Worm (Caenorhabditis elegans) whole organism, young adult: Measurements from ENCODE around the gene pes-10.

Experiments
- B0035.1 ChIP-seq: sonication (generic microtip); optimal IDR thresholded peaks from 2 replicates; lab custom pipeline; 2016; ENCODE audit warnings: missing genetic modification characterization, mild to moderate bottlenecking, missing compliant biosample characterization, missing genotype, missing genetic modification reagents
- B0261.1 ChIP-seq: sonication (generic microtip); optimal IDR thresholded peaks from 2 replicates; lab custom pipeline; 2016; ENCODE audit warnings: mild to moderate bottlenecking, missing genetic modification characterization, moderate library complexity, missing compliant biosample characterization
- D2030.7 ChIP-seq: fragments of 200-800 bp; sonication (Bioruptor generic); IDR thresholded peaks from 2 replicates; pipeline ENCODE4 v1.3.6; 2022; ENCODE audit warnings: missing genetic modification reagents, missing genetic modification characterization, missing compliant biosample characterization
- F33H1.4 ChIP-seq: fragments of 200-800 bp; sonication (Bioruptor generic); IDR thresholded peaks from 2 replicates; pipeline ENCODE4 v1.3.6; 2022; ENCODE audit warnings: missing genetic modification reagents, missing genetic modification characterization, missing compliant biosample characterization
- F37B4.10 ChIP-seq: fragments of 200-800 bp; sonication (Bioruptor generic); IDR thresholded peaks from 2 replicates; pipeline ENCODE4 v1.3.6; 2022; ENCODE audit warnings: missing genetic modification characterization, missing compliant biosample characterization
- F39B2.1 ChIP-seq: fragments of 200-800 bp; sonication (Bioruptor generic); IDR thresholded peaks from 2 replicates; pipeline ENCODE4 v1.3.6; 2022; ENCODE audit warnings: missing genetic modification reagents, missing genetic modification characterization, missing compliant biosample characterization
- F49E8.2 ChIP-seq: sonication (generic microtip); optimal IDR thresholded peaks from 3 replicates; lab custom pipeline; 2017; ENCODE audit warnings: missing genetic modification characterization, mild to moderate bottlenecking, missing compliant biosample characterization, antibody characterized with exemption, moderate library complexity; ENCODE audit not compliant: insufficient read depth
- F55B11.4 ChIP-seq: sonication (generic microtip); optimal IDR thresholded peaks from 2 replicates; lab custom pipeline; 2016; ENCODE audit warnings: missing compliant biosample characterization, missing genetic modification characterization, borderline replicate concordance; ENCODE audit not compliant: insufficient read depth
- K12H6.12 ChIP-seq: fragments of 200-800 bp; sonication (Bioruptor generic); optimal IDR thresholded peaks from 2 replicates; lab custom pipeline; 2018; ENCODE audit warnings: mild to moderate bottlenecking, missing genetic modification characterization, missing compliant biosample characterization
- Y79H2A.3 ChIP-seq: fragments of 200-800 bp; sonication (Bioruptor generic); conservative IDR thresholded peaks from 2 replicates; pipeline ENCODE4 v1.3.6; 2022; ENCODE audit warnings: missing genetic modification reagents, missing genetic modification characterization, missing compliant biosample characterization
- aptf-2 ChIP-seq: fragments of 200-800 bp; sonication (Bioruptor generic); conservative IDR thresholded peaks from 2 replicates; pipeline ENCODE4 v1.3.6; 2022; ENCODE audit warnings: missing genetic modification reagents, missing genetic modification characterization, missing compliant biosample characterization
- attf-3 ChIP-seq: fragments of 200-800 bp; sonication (Bioruptor generic); conservative IDR thresholded peaks from 2 replicates; pipeline ENCODE4 v1.3.6; 2022; ENCODE audit warnings: missing genetic modification reagents, missing genetic modification characterization, missing compliant biosample characterization
- bed-1 ChIP-seq: fragments of 200-800 bp; sonication (Bioruptor generic); IDR thresholded peaks from 2 replicates; pipeline ENCODE4 v1.3.6; 2022; ENCODE audit warnings: missing genetic modification reagents, missing genetic modification characterization, missing compliant biosample characterization
- cebp-1 ChIP-seq, 2 experiments: fragments of 200-800 bp in 1 of 2; sonication (Bioruptor generic) in 1 of 2; sonication (generic microtip) in 1 of 2; IDR thresholded peaks in 1 of 2; optimal IDR thresholded peaks in 1 of 2; 2 replicates each; pipeline versions ENCODE4 v1.3.6 to Lab custom; 2017 to 2022; ENCODE audit warnings: missing compliant biosample characterization in 2 of 2, missing genetic modification characterization in 2 of 2, mild to moderate bottlenecking in 1 of 2, missing genetic modification reagents in 1 of 2, moderate library complexity in 1 of 2
- ceh-58 ChIP-seq: fragments of 200-800 bp; sonication (Bioruptor generic); IDR thresholded peaks from 2 replicates; pipeline ENCODE4 v1.3.6; 2022; ENCODE audit warnings: missing genetic modification characterization, missing compliant biosample characterization
- ceh-79 ChIP-seq: sonication (generic microtip); optimal IDR thresholded peaks from 2 replicates; lab custom pipeline; 2017; ENCODE audit warnings: mild to moderate bottlenecking, missing genetic modification characterization, missing compliant biosample characterization
- ceh-91 ChIP-seq: fragments of 200-800 bp; sonication (Bioruptor generic); IDR thresholded peaks from 2 replicates; pipeline ENCODE4 v1.3.6; 2022; ENCODE audit warnings: missing genetic modification reagents, missing genetic modification characterization, missing compliant biosample characterization
- chd-7 ChIP-seq: sonication (generic microtip); optimal IDR thresholded peaks from 2 replicates; lab custom pipeline; 2016; ENCODE audit warnings: mild to moderate bottlenecking, missing genetic modification characterization, moderate library complexity, missing compliant biosample characterization
- efl-1 ChIP-seq: fragments of 150-350 bp; optimal IDR thresholded peaks from 2 replicates; lab custom pipeline; 2014; ENCODE audit warnings: missing biosample characterization, missing genetic modification reagents, missing genetic modification characterization
- ekl-4 ChIP-seq: fragments of 200-800 bp; sonication (Bioruptor generic); IDR thresholded peaks from 2 replicates; pipeline ENCODE4 v1.3.6; 2022; ENCODE audit warnings: missing genetic modification reagents, missing genetic modification characterization, missing compliant biosample characterization
- him-1 ChIP-seq: sonication (generic microtip); optimal IDR thresholded peaks from 2 replicates; lab custom pipeline; 2016; ENCODE audit warnings: missing genotype, missing genetic modification reagents, missing genetic modification characterization, missing compliant biosample characterization
- hmg-1.2 ChIP-seq: fragments of 200-800 bp; sonication (Bioruptor generic); IDR thresholded peaks from 2 replicates; pipeline ENCODE4 v1.3.6; 2022; ENCODE audit warnings: missing genetic modification reagents, missing genetic modification characterization, missing compliant biosample characterization
- lin-35 ChIP-seq, 3 experiments: fragments of 150-350 bp in 2 of 3; sonication (generic microtip) in 1 of 3; optimal IDR thresholded peaks; 2 replicates each; lab custom pipeline; 2014 to 2018; ENCODE audit warnings: missing biosample characterization in 3 of 3, missing genetic modification characterization in 3 of 3, missing genetic modification reagents in 3 of 3
- lin-40 ChIP-seq: sonication (generic microtip); optimal IDR thresholded peaks from 2 replicates; lab custom pipeline; 2016; ENCODE audit warnings: missing genetic modification characterization, mild to moderate bottlenecking, missing compliant biosample characterization, missing genotype, missing genetic modification reagents
- lin-54 ChIP-seq: fragments of 200-800 bp; sonication (Bioruptor generic); optimal IDR thresholded peaks from 2 replicates; lab custom pipeline; 2018; ENCODE audit warnings: mild to moderate bottlenecking, missing genetic modification characterization, missing compliant biosample characterization
- lsl-1 ChIP-seq: fragments of 200-800 bp; sonication (Bioruptor generic); optimal IDR thresholded peaks from 2 replicates; lab custom pipeline; 2018; ENCODE audit warnings: mild to moderate bottlenecking, missing genetic modification characterization, moderate library complexity, missing compliant biosample characterization
- madf-6 ChIP-seq: fragments of 200-800 bp; sonication (Bioruptor generic); IDR thresholded peaks from 2 replicates; pipeline ENCODE4 v1.3.6; 2022; ENCODE audit warnings: missing genetic modification reagents, missing genetic modification characterization, missing compliant biosample characterization
- madf-8 ChIP-seq: fragments of 200-800 bp; sonication (Bioruptor generic); conservative IDR thresholded peaks from 2 replicates; pipeline ENCODE4 v1.3.6; 2022; ENCODE audit warnings: missing genetic modification reagents, missing genetic modification characterization, missing compliant biosample characterization
- mcd-1 ChIP-seq: fragments of 200-800 bp; sonication (Bioruptor generic); IDR thresholded peaks from 2 replicates; pipeline ENCODE4 v1.3.6; 2022; ENCODE audit warnings: missing genetic modification reagents, missing genetic modification characterization, missing compliant biosample characterization
- nfya-1 ChIP-seq: sonication (generic microtip); optimal IDR thresholded peaks from 2 replicates; lab custom pipeline; 2017; ENCODE audit warnings: antibody characterized with exemption, missing compliant biosample characterization, missing genetic modification characterization, borderline replicate concordance; ENCODE audit not compliant: insufficient read depth
- nhr-80 ChIP-seq: sonication (generic microtip); optimal IDR thresholded peaks from 2 replicates; lab custom pipeline; 2016; ENCODE audit warnings: missing genetic modification characterization, missing compliant biosample characterization
- pbrm-1 ChIP-seq: fragments of 200-800 bp; sonication (Bioruptor generic); IDR thresholded peaks from 2 replicates; pipeline ENCODE4 v1.3.6; 2022; ENCODE audit warnings: missing genetic modification reagents, missing genetic modification characterization, missing compliant biosample characterization
- rcor-1 ChIP-seq: fragments of 200-800 bp; sonication (Bioruptor generic); IDR thresholded peaks from 2 replicates; pipeline ENCODE4 v1.3.6; 2022; ENCODE audit warnings: missing genetic modification reagents, missing genetic modification characterization, missing compliant biosample characterization
- snpc-1.1 ChIP-seq: sonication (generic microtip); optimal IDR thresholded peaks from 2 replicates; lab custom pipeline; 2017; ENCODE audit warnings: missing genetic modification characterization, mild to moderate bottlenecking, missing compliant biosample characterization, antibody characterized with exemption, moderate library complexity, missing genotype, missing genetic modification reagents; ENCODE audit not compliant: insufficient read depth
- snpc-1.3 ChIP-seq: sonication (generic microtip); optimal IDR thresholded peaks from 2 replicates; lab custom pipeline; 2017; ENCODE audit warnings: missing genetic modification characterization, mild to moderate bottlenecking, missing compliant biosample characterization, antibody characterized with exemption, moderate library complexity, missing genotype, missing genetic modification reagents; ENCODE audit not compliant: insufficient read depth
- snpc-3.4 ChIP-seq: sonication (generic microtip); optimal IDR thresholded peaks from 2 replicates; lab custom pipeline; 2017; ENCODE audit warnings: missing genetic modification characterization, mild to moderate bottlenecking, missing compliant biosample characterization, antibody characterized with exemption, moderate library complexity, missing genotype, missing genetic modification reagents
- snpc-4 ChIP-seq, 5 experiments: fragments of 150-350 bp in 1 of 5; sonication (generic microtip) in 4 of 5; optimal IDR thresholded peaks; 2 replicates each; lab custom pipeline; 2014 to 2018; ENCODE audit warnings: missing genetic modification characterization in 5 of 5, missing biosample characterization in 3 of 5, antibody characterized with exemption in 2 of 5, mild to moderate bottlenecking in 2 of 5, missing compliant biosample characterization in 2 of 5, missing genotype in 2 of 5, moderate library complexity in 2 of 5, missing genetic modification reagents in 1 of 5
- tbp1 ChIP-seq: fragments of 200-800 bp; sonication (Bioruptor generic); optimal IDR thresholded peaks from 2 replicates; lab custom pipeline; 2018; ENCODE audit warnings: mild to moderate bottlenecking, missing genetic modification characterization, missing compliant biosample characterization
- unc-130 ChIP-seq: sonication (generic microtip); optimal IDR thresholded peaks from 2 replicates; lab custom pipeline; 2016; ENCODE audit warnings: missing genetic modification reagents, missing genetic modification characterization, missing compliant biosample characterization
- xnd-1 ChIP-seq: sonication (generic microtip); optimal IDR thresholded peaks from 2 replicates; lab custom pipeline; 2016; ENCODE audit warnings: missing genotype, missing genetic modification reagents, missing genetic modification characterization, missing compliant biosample characterization
- ztf-25 ChIP-seq: fragments of 200-800 bp; sonication (Bioruptor generic); IDR thresholded peaks from 2 replicates; pipeline ENCODE4 v1.3.6; 2022; ENCODE audit warnings: missing genetic modification reagents, missing genetic modification characterization, missing compliant biosample characterization
- ztf-6 ChIP-seq: fragments of 200-800 bp; sonication (Bioruptor generic); IDR thresholded peaks from 2 replicates; pipeline ENCODE4 v1.3.6; 2022; ENCODE audit warnings: missing genetic modification reagents, missing genetic modification characterization, missing compliant biosample characterization

Gene pes-10

DNA sequence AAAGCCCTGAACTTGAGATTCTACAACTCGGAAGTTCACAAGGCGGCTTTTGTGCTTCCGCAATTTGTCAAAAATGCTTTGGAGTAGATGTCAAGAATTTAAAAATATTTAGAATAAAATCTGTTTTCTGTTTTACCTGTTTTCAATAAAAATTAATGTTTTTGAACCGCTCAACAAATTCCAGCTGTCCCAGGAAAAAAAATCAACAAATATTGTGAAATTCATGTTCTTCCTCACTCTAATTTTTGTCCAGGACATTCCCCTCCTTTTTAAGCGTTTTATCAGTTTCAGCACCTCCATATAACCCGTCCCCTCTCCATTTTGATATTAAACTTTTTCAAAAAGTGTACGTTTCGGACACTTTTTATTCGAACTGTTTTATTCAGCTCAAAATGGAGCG lies 36.9 kb downstream of the pes-10 start, which contains the start of gene Y46G5A.20:
Gene Y46G5A.20 (plus strand): TSS at position 301 of the 400 bp plus-strand sequence.
- TF ChIP-seq snpc-1.3 (no peak), cebp-1 (GFP tag; IDR thresholded peaks at IDR 0.05; lab: Robert Waterston, UW) (no peak), cebp-1 (tag; optimal IDR thresholded peaks at IDR 0.05; lab: Kevin White, UChicago) (peak; percentile 42)

- TF ChIP-seq him-1 = no peak
- no peak for TF ChIP-seq lin-40 (tag; lab: Kevin White, UChicago)
- TF ChIP-seq B0261.1 = no peak
- peak; percentile 71; the same call in 1 of the 2 replicates for TF ChIP-seq cebp-1 (GFP tag; IDR thresholded peaks at IDR 0.05; lab: Robert Waterston, UW)
- peak; percentile 94 for TF ChIP-seq cebp-1 (tag; optimal IDR thresholded peaks at IDR 0.05; lab: Kevin White, UChicago)
- TF ChIP-seq unc-130 (GFP tag; lab: Kevin White, UChicago) = no peak
- TF ChIP-seq nfya-1 = no peak
Observed at ce11 chrII:12809725-12810124, 37.9 kb downstream of the pes-10 start.

DNA sequence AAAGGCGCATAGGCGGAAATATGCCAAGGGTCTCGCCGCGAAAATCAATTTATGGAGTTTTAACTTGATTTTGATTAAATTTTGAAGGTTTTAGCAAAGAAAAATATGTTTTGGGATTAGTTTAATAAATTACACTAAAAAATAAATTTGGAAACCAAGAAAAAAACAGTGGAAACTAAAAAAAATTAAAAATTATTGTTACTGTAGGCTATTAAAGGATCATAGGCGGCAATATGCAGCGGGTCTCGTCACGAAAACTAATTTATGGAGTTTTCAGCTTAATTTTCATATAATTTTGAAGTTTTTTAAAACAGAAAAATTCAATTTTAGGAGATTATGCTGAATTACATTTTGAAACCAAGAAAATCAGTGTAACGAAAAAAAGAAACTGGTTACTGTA lies 38.9 kb downstream of the pes-10 start:
- 0 out of 2 replicates have a peak, but pooled peaks have one; percentile 36 for TF ChIP-seq ekl-4 (GFP tag; lab: Robert Waterston, UW)
- TF ChIP-seq pbrm-1 (GFP tag; lab: Robert Waterston, UW) = 0 out of 2 replicates have a peak, but pooled peaks have one; percentile 15
- 0 out of 2 replicates have a peak, but pooled peaks have one; percentile 7 for TF ChIP-seq hmg-1.2
- no peak for TF ChIP-seq attf-3 (GFP tag; lab: Robert Waterston, UW)
- no peak for TF ChIP-seq chd-7 (tag; lab: Kevin White, UChicago)
- peak; percentile 17 for TF ChIP-seq tbp1 (GFP tag; lab: Kevin White, UChicago)
- no peak for TF ChIP-seq lin-35 (GFP tag; optimal IDR thresholded peaks at IDR 0.05; lab: Kevin White, UChicago)
- TF ChIP-seq B0035.1 = no peak
- no peak for TF ChIP-seq K12H6.12 (tag; lab: Kevin White, UChicago)
- peak; percentile 30 for TF ChIP-seq efl-1 (GFP tag; lab: Kevin White, UChicago)
- no peak for TF ChIP-seq ceh-58
- no peak for TF ChIP-seq F37B4.10 (GFP tag; lab: Robert Waterston, UW)
- TF ChIP-seq F33H1.4 (GFP tag; lab: Robert Waterston, UW) = peak; percentile 93
- peak; percentile 20 for TF ChIP-seq F49E8.2 (tag; lab: Kevin White, UChicago)
- TF ChIP-seq F39B2.1 (GFP tag; lab: Robert Waterston, UW) = no peak
- TF ChIP-seq snpc-3.4 (tag; lab: Kevin White, UChicago) = peak; percentile 40
- TF ChIP-seq lin-54 (GFP tag; lab: Kevin White, UChicago) = peak; percentile 27
- TF ChIP-seq ceh-91 (GFP tag; lab: Robert Waterston, UW) = peak; percentile 63; the same call in 1 of the 2 replicates
- TF ChIP-seq ztf-25 (GFP tag; lab: Robert Waterston, UW) = no peak
- TF ChIP-seq ceh-79 (tag; lab: Kevin White, UChicago) = no peak
- peak; percentile 13 for TF ChIP-seq him-1
- no peak for TF ChIP-seq rcor-1 (GFP tag; lab: Robert Waterston, UW)
- no peak for TF ChIP-seq snpc-4 (GFP tag; optimal IDR thresholded peaks at IDR 0.05; lab: Kevin White, UChicago)
- TF ChIP-seq snpc-4 (tag; optimal IDR thresholded peaks at IDR 0.05; lab: Kevin White, UChicago) = peak in 1 of 4 experiments; percentile 15
- TF ChIP-seq ztf-6 = no peak
- no peak for TF ChIP-seq F55B11.4
- peak; percentile 99 for TF ChIP-seq lsl-1 (GFP tag; lab: Kevin White, UChicago)
- no peak for TF ChIP-seq snpc-1.1
- peak; percentile 79 for TF ChIP-seq madf-8
- TF ChIP-seq nhr-80 (tag; lab: Kevin White, UChicago) = no peak
- TF ChIP-seq Y79H2A.3 = no peak
- 0 out of 2 replicates have a peak, but pooled peaks have one; percentile 17 for TF ChIP-seq mcd-1
- no peak for TF ChIP-seq aptf-2
- no peak for TF ChIP-seq bed-1
- peak; percentile 90 for TF ChIP-seq madf-6 (GFP tag; lab: Robert Waterston, UW)
- TF ChIP-seq unc-130 (GFP tag; lab: Kevin White, UChicago) = peak; percentile 14
- peak; percentile 22; the same call in 1 of the 2 replicates for TF ChIP-seq D2030.7 (GFP tag; lab: Robert Waterston, UW)
- TF ChIP-seq xnd-1 (tag; lab: Kevin White, UChicago) = peak; percentile 92
